Fruit fly (Drosophila melanogaster) whole organism, pupa: Measurements from ENCODE around the gene CG31807.

Experiments
- CG10348 ChIP-seq: fragments of 200-800 bp; sonication (Bioruptor generic); IDR thresholded peaks from 2 replicates; pipeline ENCODE4 v1.3.6; 2022; ENCODE audit warnings: missing biosample characterization, missing genetic modification characterization
- CG12605 ChIP-seq: fragments of 200-800 bp; sonication (Bioruptor generic); IDR thresholded peaks from 2 replicates; pipeline ENCODE4 v1.3.6; 2022; ENCODE audit warnings: missing biosample characterization, missing genetic modification characterization
- CG13204 ChIP-seq: fragments of 200-800 bp; sonication (Bioruptor generic); optimal IDR thresholded peaks from 2 replicates; lab custom pipeline; 2018; ENCODE audit warnings: missing biosample characterization, mild to moderate bottlenecking, missing genetic modification characterization, moderate library complexity
- CG14655 ChIP-seq: fragments of 200-800 bp; sonication (Bioruptor generic); optimal IDR thresholded peaks from 3 replicates; lab custom pipeline; 2017; ENCODE audit warnings: mild to moderate bottlenecking, missing biosample characterization, missing genetic modification reagents, missing genetic modification characterization
- CG15710 ChIP-seq: fragments of 200-800 bp; sonication (Bioruptor generic); optimal IDR thresholded peaks from 2 replicates; lab custom pipeline; 2018; ENCODE audit warnings: missing biosample characterization, mild to moderate bottlenecking, missing genetic modification characterization, moderate library complexity
- CG17806 ChIP-seq: fragments of 200-800 bp; sonication (Bioruptor generic); optimal IDR thresholded peaks from 2 replicates; lab custom pipeline; 2018; ENCODE audit warnings: missing biosample characterization, mild to moderate bottlenecking, missing genetic modification characterization, moderate library complexity
- CG32121 ChIP-seq: fragments of 200-800 bp; sonication (Bioruptor generic); IDR thresholded peaks from 2 replicates; pipeline ENCODE4 v1.3.6; 2022; ENCODE audit warnings: missing biosample characterization, missing genetic modification characterization
- CG34367 ChIP-seq: fragments of 200-800 bp; sonication (Bioruptor generic); optimal IDR thresholded peaks from 2 replicates; lab custom pipeline; 2018; ENCODE audit warnings: missing biosample characterization, mild to moderate bottlenecking, missing genetic modification characterization
- CG4496 ChIP-seq: fragments of 200-800 bp; sonication (Bioruptor generic); IDR thresholded peaks from 3 replicates; pipeline ENCODE4 v1.3.6; 2022; ENCODE audit warnings: missing biosample characterization, missing genetic modification characterization
- CG8159 ChIP-seq: fragments of 200-800 bp; sonication (Bioruptor generic); optimal IDR thresholded peaks from 3 replicates; lab custom pipeline; 2018; ENCODE audit warnings: missing biosample characterization, mild to moderate bottlenecking, missing genetic modification characterization, moderate library complexity
- CG8301 ChIP-seq: fragments of 200-800 bp; sonication (Bioruptor generic); optimal IDR thresholded peaks from 2 replicates; lab custom pipeline; 2018; ENCODE audit warnings: missing biosample characterization, mild to moderate bottlenecking, missing genetic modification characterization
- CG9948 ChIP-seq: fragments of 200-800 bp; sonication (Bioruptor generic); optimal IDR thresholded peaks from 2 replicates; lab custom pipeline; 2018; ENCODE audit warnings: missing biosample characterization, mild to moderate bottlenecking, missing genetic modification characterization, moderate library complexity
- D1 ChIP-seq: fragments of 200-800 bp; sonication (Bioruptor generic); optimal IDR thresholded peaks from 2 replicates; lab custom pipeline; 2018; ENCODE audit warnings: missing biosample characterization, mild to moderate bottlenecking, missing genetic modification characterization, moderate library complexity
- EcR ChIP-seq: fragments of 200-800 bp; sonication (Bioruptor generic); optimal IDR thresholded peaks from 3 replicates; lab custom pipeline; 2019; ENCODE audit warnings: missing biosample characterization, missing genetic modification characterization, mild to moderate bottlenecking, moderate library complexity, missing genetic modification reagents
- Ets98B ChIP-seq: fragments of 200-800 bp; sonication (Bioruptor generic); IDR thresholded peaks from 2 replicates; pipeline ENCODE4 v1.3.6; 2022; ENCODE audit warnings: missing biosample characterization, missing genetic modification characterization
- Pif1A ChIP-seq: fragments of 200-800 bp; sonication (Bioruptor generic); optimal IDR thresholded peaks from 3 replicates; lab custom pipeline; 2016; ENCODE audit warnings: missing biosample characterization, missing genetic modification characterization
- Pif1B ChIP-seq: fragments of 200-800 bp; sonication (Bioruptor generic); optimal IDR thresholded peaks from 3 replicates; lab custom pipeline; 2016; ENCODE audit warnings: missing biosample characterization, missing genetic modification characterization
- Snoo ChIP-seq: fragments of 200-800 bp; sonication (Bioruptor generic); optimal IDR thresholded peaks from 3 replicates; lab custom pipeline; 2017; ENCODE audit warnings: missing biosample characterization, mild to moderate bottlenecking, missing genetic modification characterization, inconsistent platforms
- fd96Ca ChIP-seq: fragments of 200-800 bp; sonication (Bioruptor generic); IDR thresholded peaks from 3 replicates; pipeline ENCODE4 v1.3.6; 2022; ENCODE audit warnings: missing biosample characterization, missing genetic modification characterization
- gl ChIP-seq: fragments of 200-800 bp; sonication (Bioruptor generic); optimal IDR thresholded peaks from 2 replicates; lab custom pipeline; 2018; ENCODE audit warnings: missing biosample characterization, mild to moderate bottlenecking, missing genetic modification characterization
- rn ChIP-seq: fragments of 200-800 bp; sonication (Bioruptor generic); IDR thresholded peaks from 2 replicates; pipeline ENCODE4 v1.3.6; 2022; ENCODE audit warnings: missing biosample characterization, missing genetic modification characterization

CG31807 gene

DNA sequence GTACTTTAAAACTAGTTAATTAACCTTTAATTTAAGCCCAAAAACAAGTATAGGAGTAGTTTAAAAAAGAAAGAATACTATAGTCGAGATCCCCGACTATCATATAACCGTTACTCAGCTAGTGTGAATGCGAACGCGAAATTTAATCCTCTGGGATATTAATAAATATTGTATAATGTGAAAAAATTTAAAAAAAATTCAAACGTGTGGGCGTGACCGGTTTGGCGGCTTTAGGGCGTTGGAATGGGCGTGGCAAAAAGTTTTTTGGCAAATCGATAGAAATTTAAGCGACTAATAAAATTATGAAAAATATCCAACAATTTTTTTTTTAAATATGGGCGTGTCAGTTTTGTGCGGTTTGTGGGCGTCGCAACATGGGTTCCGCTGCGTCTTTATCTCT lies 4.7 kb downstream of the CG31807 start:
- TF ChIP-seq CG8159 (tag; lab: Kevin White, UChicago): no peak

DNA sequence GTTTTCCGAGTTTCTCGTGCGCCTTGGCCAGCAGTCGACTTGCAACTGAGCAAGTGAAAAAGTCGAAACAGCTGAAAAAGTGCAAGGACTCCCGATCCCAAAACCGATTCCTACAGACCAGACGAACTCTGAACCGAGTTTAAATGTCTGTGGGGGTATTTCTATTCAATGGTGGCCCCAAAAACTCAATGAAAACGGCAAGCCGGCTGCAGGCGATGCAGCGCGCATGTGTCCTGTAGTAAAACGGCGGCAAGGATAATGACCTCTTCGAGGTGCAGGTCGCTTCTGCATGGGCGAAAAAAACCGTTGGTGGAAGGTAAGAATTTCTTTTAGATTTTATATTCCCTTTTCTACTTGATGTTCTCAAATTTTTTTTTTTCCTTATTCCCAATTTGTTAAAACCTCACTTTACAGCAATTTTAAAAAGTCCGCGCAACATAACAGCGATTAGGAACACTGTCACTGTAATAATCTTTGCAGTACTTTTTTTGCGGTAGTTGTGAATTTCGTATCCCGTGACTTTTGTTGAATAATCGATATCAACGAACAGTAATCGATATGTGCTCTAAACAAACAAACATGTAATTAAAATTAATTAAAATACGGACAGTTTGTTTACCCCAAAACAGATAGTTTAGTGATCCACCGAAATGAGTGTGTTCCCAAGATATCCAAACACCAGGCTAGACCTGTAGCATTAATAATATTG lies 7.0 kb downstream of the CG31807 start, which contains the start of the genes Trpgamma and her:
TSS of gene Trpgamma (minus strand) at position 51 of the 709 bp plus-strand sequence.
TSS of gene her (plus strand) at position 535 of the 709 bp plus-strand sequence.
- TF ChIP-seq EcR (GFP tag; lab: Kevin White, UChicago) (peak; percentile 77), fd96Ca (GFP tag; lab: Robert Waterston, UW) (peak; percentile 65; the same call in 1 of the 3 replicates), CG8301 (tag; lab: Kevin White, UChicago) (no peak)
- TF ChIP-seq, all 21 proteins: peak for 2

DNA sequence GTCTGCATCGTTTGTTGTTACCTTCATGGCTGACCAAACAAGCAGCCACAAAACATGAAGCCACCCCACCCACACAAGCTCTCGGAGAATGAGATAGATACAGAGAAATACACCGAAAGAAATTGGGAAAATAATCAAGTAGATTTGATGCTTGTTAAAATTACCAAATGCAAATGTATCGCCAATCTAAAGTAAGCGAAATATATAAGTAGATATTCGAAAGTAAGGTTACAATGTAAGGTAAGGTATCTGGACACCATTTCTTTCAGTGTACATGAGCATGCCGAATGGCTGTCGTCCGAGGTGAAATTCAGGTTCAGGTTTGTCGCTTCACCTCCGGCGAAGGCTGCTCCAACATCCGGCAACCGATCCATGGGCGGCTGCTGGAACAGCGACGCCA lies 11.5 kb downstream of the CG31807 start:
- TF ChIP-seq D1 (no peak), CG4496 (peak; percentile 63), CG17806 (tag; lab: Kevin White, UChicago) (peak; percentile 48), Pif1B (GFP tag; lab: Kevin White, UChicago) (no peak), CG15710 (tag; lab: Kevin White, UChicago) (peak; percentile 50), CG14655 (GFP tag; lab: Kevin White, UChicago) (peak; percentile 59), CG9948 (tag; lab: Kevin White, UChicago) (no peak), EcR (GFP tag; lab: Kevin White, UChicago) (no peak), CG12605 (GFP tag; lab: Robert Waterston, UW) (no peak), Snoo (tag; lab: Kevin White, UChicago) (no peak), CG34367 (tag; lab: Kevin White, UChicago) (peak; percentile 39), rn (GFP tag; lab: Robert Waterston, UW) (no peak), CG13204 (GFP tag; lab: Kevin White, UChicago) (no peak), Pif1A (GFP tag; lab: Kevin White, UChicago) (no peak), Ets98B (peak; percentile 56), fd96Ca (GFP tag; lab: Robert Waterston, UW) (no peak), CG8301 (tag; lab: Kevin White, UChicago) (peak; percentile 55), CG32121 (GFP tag; lab: Robert Waterston, UW) (peak; percentile 32; the same call in 1 of the 2 replicates), CG10348 (GFP tag; lab: Robert Waterston, UW) (peak; percentile 31; the same call in 1 of the 2 replicates), CG8159 (tag; lab: Kevin White, UChicago) (peak; percentile 56), gl (tag; lab: Kevin White, UChicago) (no peak)

DNA sequence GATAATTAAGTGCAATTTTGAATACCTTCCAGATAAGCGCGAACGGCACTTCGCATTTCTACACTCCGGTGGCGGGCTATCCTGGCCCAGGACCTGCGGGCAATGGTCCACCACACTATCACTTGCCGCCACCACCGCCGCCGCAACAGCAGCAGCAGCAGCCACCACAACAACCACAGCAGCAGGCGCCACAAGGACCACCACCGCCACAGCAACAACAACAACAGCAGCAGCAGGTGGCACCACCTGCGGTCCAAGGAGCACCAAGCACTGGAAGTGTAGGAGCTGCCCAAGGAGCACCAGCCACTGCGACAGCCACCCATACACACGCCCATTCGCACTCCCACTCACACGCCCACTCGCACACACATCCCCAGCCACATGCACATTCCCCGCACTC lies 26.3 kb downstream of the CG31807 start:
- TF ChIP-seq fd96Ca (GFP tag; lab: Robert Waterston, UW) (no peak), CG32121 (GFP tag; lab: Robert Waterston, UW) (no peak), CG34367 (tag; lab: Kevin White, UChicago) (no peak), CG10348 (GFP tag; lab: Robert Waterston, UW) (no peak), CG15710 (tag; lab: Kevin White, UChicago) (no peak), EcR (GFP tag; lab: Kevin White, UChicago) (no peak)

DNA sequence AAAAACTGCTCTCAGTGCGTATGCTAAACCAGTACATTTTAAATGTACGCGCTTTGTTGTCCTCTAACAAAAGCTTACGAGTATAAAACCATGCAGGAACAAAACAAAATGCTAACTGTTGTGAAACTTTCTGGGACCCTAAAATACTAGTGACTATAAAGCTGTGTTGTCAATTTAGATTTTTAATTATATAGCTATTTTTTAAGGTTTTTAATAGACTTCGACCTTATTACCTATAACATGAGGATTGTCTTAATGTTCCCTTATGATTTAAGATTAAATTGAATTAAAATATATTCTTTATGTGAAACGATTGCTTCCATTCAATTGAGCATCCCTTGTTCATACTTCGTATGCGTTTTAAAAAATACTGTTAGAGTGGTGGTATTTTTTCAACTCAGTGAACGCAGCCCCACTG lies 27.1 kb downstream of the CG31807 start:
- TF ChIP-seq rn (GFP tag; lab: Robert Waterston, UW) (0 out of 2 replicates have a peak, but pooled peaks have one; percentile 21), D1 (no peak), CG4496 (no peak), fd96Ca (GFP tag; lab: Robert Waterston, UW) (no peak), CG14655 (GFP tag; lab: Kevin White, UChicago) (no peak), CG17806 (tag; lab: Kevin White, UChicago) (peak; percentile 21), Ets98B (peak; percentile 30; the same call in 1 of the 2 replicates), CG10348 (GFP tag; lab: Robert Waterston, UW) (no peak), CG12605 (GFP tag; lab: Robert Waterston, UW) (no peak), gl (tag; lab: Kevin White, UChicago) (no peak), CG9948 (tag; lab: Kevin White, UChicago) (peak; percentile 44), CG32121 (GFP tag; lab: Robert Waterston, UW) (no peak), CG8159 (tag; lab: Kevin White, UChicago) (peak; percentile 56), Snoo (tag; lab: Kevin White, UChicago) (no peak), EcR (GFP tag; lab: Kevin White, UChicago) (peak; percentile 8), CG8301 (tag; lab: Kevin White, UChicago) (no peak), Pif1A (GFP tag; lab: Kevin White, UChicago) (no peak), CG34367 (tag; lab: Kevin White, UChicago) (peak; percentile 24), Pif1B (GFP tag; lab: Kevin White, UChicago) (no peak), CG13204 (GFP tag; lab: Kevin White, UChicago) (no peak), CG15710 (tag; lab: Kevin White, UChicago) (peak; percentile 49)

DNA sequence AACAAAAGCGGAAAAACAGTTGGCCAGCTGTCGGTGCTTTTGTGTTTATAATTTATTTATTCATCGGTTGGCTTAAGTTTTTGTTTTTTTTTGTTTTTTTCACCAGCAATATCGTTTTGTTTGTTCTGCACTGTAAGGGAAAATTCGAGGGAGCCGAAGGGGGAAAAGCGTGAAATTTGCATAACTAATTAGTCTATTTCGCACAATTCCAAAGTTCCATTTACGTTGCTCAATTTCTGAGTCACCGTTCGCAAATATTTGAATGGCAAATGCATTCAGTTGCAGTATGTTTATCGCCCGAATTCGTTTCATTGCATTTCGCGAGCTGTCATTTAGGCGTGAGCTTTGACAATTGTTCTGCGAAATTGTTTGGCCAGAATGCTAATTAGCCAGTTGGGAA lies 30.3 kb downstream of the CG31807 start:
- TF ChIP-seq Pif1B (GFP tag; lab: Kevin White, UChicago) (no peak), CG34367 (tag; lab: Kevin White, UChicago) (no peak), D1 (no peak), CG10348 (GFP tag; lab: Robert Waterston, UW) (no peak), Snoo (tag; lab: Kevin White, UChicago) (no peak), CG17806 (tag; lab: Kevin White, UChicago) (no peak), CG9948 (tag; lab: Kevin White, UChicago) (no peak), rn (GFP tag; lab: Robert Waterston, UW) (no peak), CG8301 (tag; lab: Kevin White, UChicago) (no peak)
